Fruit fly (Drosophila melanogaster) whole organism, embryonic: ENCODE measurements around the gene BtbVII.

Source experiments
- Bdp1 ChIP-seq: fragments of 200-800 bp; sonication (Bioruptor generic); optimal IDR thresholded peaks from 3 replicates; lab custom pipeline; 2016; ENCODE audit warnings: missing biosample characterization, missing genetic modification characterization
- CG11085 ChIP-seq: fragments of 200-800 bp; sonication (Bioruptor generic); IDR thresholded peaks from 2 replicates; pipeline ENCODE4 v1.3.6; 2022; ENCODE audit warnings: missing biosample characterization, missing genetic modification characterization
- CG11456 ChIP-seq: fragments of 200-800 bp; sonication (Bioruptor generic); IDR thresholded peaks from 3 replicates; pipeline ENCODE4 v1.3.6; 2022; ENCODE audit warnings: missing biosample characterization, missing genetic modification characterization
- CG1233 ChIP-seq: fragments of 200-800 bp; sonication (Bioruptor generic); optimal IDR thresholded peaks from 4 replicates; lab custom pipeline; 2018; ENCODE audit warnings: missing biosample characterization, mild to moderate bottlenecking, missing genetic modification characterization
- CG12744 ChIP-seq: fragments of 200-800 bp; sonication (Bioruptor generic); optimal IDR thresholded peaks from 2 replicates; lab custom pipeline; 2016; ENCODE audit warnings: missing biosample characterization, missing genetic modification characterization
- CG13894 ChIP-seq: fragments of 200-800 bp; sonication (Bioruptor generic); optimal IDR thresholded peaks from 3 replicates; lab custom pipeline; 2018; ENCODE audit warnings: missing biosample characterization, mild to moderate bottlenecking, missing genetic modification characterization, moderate library complexity
- CG15269 ChIP-seq: fragments of 200-800 bp; sonication (Bioruptor generic); optimal IDR thresholded peaks from 2 replicates; lab custom pipeline; 2018; ENCODE audit warnings: missing biosample characterization, mild to moderate bottlenecking, missing genetic modification characterization, moderate library complexity
- CG15696 ChIP-seq: fragments of 200-800 bp; sonication (Bioruptor generic); optimal IDR thresholded peaks from 2 replicates; lab custom pipeline; 2019; ENCODE audit warnings: missing biosample characterization, mild to moderate bottlenecking, missing genetic modification characterization, moderate library complexity
- CG2120 ChIP-seq: fragments of 200-800 bp; sonication (Bioruptor generic); optimal IDR thresholded peaks from 3 replicates; lab custom pipeline; 2016; ENCODE audit warnings: missing biosample characterization, missing genetic modification characterization
- CG2129 ChIP-seq: fragments of 200-800 bp; sonication (Bioruptor generic); IDR thresholded peaks from 2 replicates; pipeline ENCODE4 v1.3.6; 2022; ENCODE audit warnings: missing biosample characterization, missing genetic modification characterization; ENCODE audit not compliant: partially characterized antibody
- CG2199 ChIP-seq: fragments of 200-800 bp; sonication (Bioruptor generic); IDR thresholded peaks from 3 replicates; pipeline ENCODE4 v1.3.6; 2022; ENCODE audit warnings: missing biosample characterization, missing genetic modification characterization
- CG2678 ChIP-seq: fragments of 200-800 bp; sonication (Bioruptor generic); optimal IDR thresholded peaks from 3 replicates; lab custom pipeline; 2019; ENCODE audit warnings: missing biosample characterization, mild to moderate bottlenecking, missing genetic modification characterization, moderate library complexity
- CG2875 ChIP-seq: fragments of 200-800 bp; sonication (Bioruptor generic); optimal IDR thresholded peaks from 2 replicates; lab custom pipeline; 2017; ENCODE audit warnings: missing biosample characterization, mild to moderate bottlenecking, missing genetic modification characterization, missing genetic modification reagents
- CG31388 ChIP-seq: fragments of 200-800 bp; sonication (Bioruptor generic); optimal IDR thresholded peaks from 2 replicates; lab custom pipeline; 2016; ENCODE audit warnings: missing biosample characterization, missing genetic modification characterization
- CG31441 ChIP-seq: fragments of 200-800 bp; sonication (Bioruptor generic); IDR thresholded peaks from 2 replicates; pipeline ENCODE4 v1.3.6; 2022; ENCODE audit warnings: missing biosample characterization, missing genetic modification characterization
- CG33213 ChIP-seq: fragments of 200-800 bp; sonication (Bioruptor generic); optimal IDR thresholded peaks from 3 replicates; lab custom pipeline; 2016; ENCODE audit warnings: missing biosample characterization, missing genetic modification characterization
- CG6854 ChIP-seq: fragments of 200-800 bp; sonication (Bioruptor generic); optimal IDR thresholded peaks from 3 replicates; lab custom pipeline; 2017; ENCODE audit warnings: missing biosample characterization, mild to moderate bottlenecking, missing genetic modification characterization
- CG7987 ChIP-seq: fragments of 200-800 bp; sonication (Bioruptor generic); optimal IDR thresholded peaks from 2 replicates; lab custom pipeline; 2018; ENCODE audit warnings: missing biosample characterization, mild to moderate bottlenecking, missing genetic modification characterization, moderate library complexity
- D ChIP-seq, 2 experiments: fragments of 200-800 bp in 1 of 2; fragments of >200 bp in 1 of 2; sonication (Bioruptor generic) in 1 of 2; optimal IDR thresholded peaks; 2 replicates in 1 of 2; 3 replicates in 1 of 2; lab custom pipeline; 2017; ENCODE audit warnings: mild to moderate bottlenecking in 1 of 2, missing biosample characterization in 1 of 2, missing genetic modification characterization in 1 of 2, missing genetic modification reagents in 1 of 2
- Dll ChIP-seq: fragments of 200-800 bp; sonication (Bioruptor generic); IDR thresholded peaks from 4 replicates; pipeline ENCODE4 v1.3.6; 2022; ENCODE audit warnings: missing biosample characterization, missing genetic modification characterization; ENCODE audit not compliant: partially characterized antibody
- Fer3 ChIP-seq: fragments of 200-800 bp; sonication (Bioruptor generic); optimal IDR thresholded peaks from 2 replicates; lab custom pipeline; 2018; ENCODE audit warnings: missing biosample characterization, mild to moderate bottlenecking, missing genetic modification characterization, moderate library complexity
- H2.0 ChIP-seq: fragments of 200-800 bp; sonication (Bioruptor generic); IDR thresholded peaks from 2 replicates; pipeline ENCODE4 v1.3.6; 2022; ENCODE audit warnings: missing biosample characterization, missing genetic modification characterization
- HmgD ChIP-seq: fragments of 200-800 bp; sonication (Bioruptor generic); optimal IDR thresholded peaks from 3 replicates; lab custom pipeline; 2016; ENCODE audit warnings: missing biosample characterization, missing genetic modification characterization
- MESR4 ChIP-seq: fragments of 200-800 bp; sonication (Bioruptor generic); optimal IDR thresholded peaks from 2 replicates; lab custom pipeline; 2018; ENCODE audit warnings: missing biosample characterization, mild to moderate bottlenecking, missing genetic modification characterization, moderate library complexity
- NFAT ChIP-seq: fragments of 200-800 bp; sonication (Bioruptor generic); IDR thresholded peaks from 2 replicates; pipeline ENCODE4 v1.3.6; 2022; ENCODE audit warnings: missing biosample characterization, missing genetic modification characterization
- Poxn ChIP-seq: fragments of 200-800 bp; sonication (Bioruptor generic); IDR thresholded peaks from 2 replicates; pipeline ENCODE4 v1.3.6; 2022; ENCODE audit warnings: missing biosample characterization, missing genetic modification characterization
- Six4 ChIP-seq: fragments of 200-800 bp; sonication (Bioruptor generic); optimal IDR thresholded peaks from 2 replicates; lab custom pipeline; 2016; ENCODE audit warnings: missing biosample characterization, missing genetic modification characterization
- Sry-β ChIP-seq: fragments of 200-800 bp; sonication (Bioruptor generic); optimal IDR thresholded peaks from 2 replicates; lab custom pipeline; 2018; ENCODE audit warnings: missing biosample characterization, mild to moderate bottlenecking, missing genetic modification characterization, moderate library complexity
- Sry-δ ChIP-seq: fragments of 200-800 bp; sonication (Bioruptor generic); optimal IDR thresholded peaks from 2 replicates; lab custom pipeline; 2016; ENCODE audit warnings: missing biosample characterization, missing genetic modification characterization
- Xbp1 ChIP-seq: fragments of 200-800 bp; sonication (Bioruptor generic); optimal IDR thresholded peaks from 3 replicates; lab custom pipeline; 2016; ENCODE audit warnings: missing biosample characterization, mild to moderate bottlenecking, missing genetic modification characterization
- danr ChIP-seq: fragments of 200-800 bp; sonication (Bioruptor generic); IDR thresholded peaks from 2 replicates; pipeline ENCODE4 v1.3.6; 2022; ENCODE audit warnings: missing biosample characterization, missing genetic modification characterization
- dm ChIP-seq: fragments of 200-800 bp; sonication (Bioruptor generic); optimal IDR thresholded peaks from 3 replicates; lab custom pipeline; 2016; ENCODE audit warnings: missing biosample characterization, missing genetic modification characterization
- eve ChIP-seq, 2 experiments: fragments of >200 bp; optimal IDR thresholded peaks; 2 replicates each; lab custom pipeline; 2017; ENCODE audit warnings: missing biosample characterization in 2 of 2, missing genetic modification characterization in 2 of 2
- exex ChIP-seq: fragments of 200-800 bp; sonication (Bioruptor generic); optimal IDR thresholded peaks from 4 replicates; lab custom pipeline; 2018; ENCODE audit warnings: missing biosample characterization, mild to moderate bottlenecking, missing genetic modification characterization, moderate library complexity
- eyg ChIP-seq: fragments of 200-800 bp; sonication (Bioruptor generic); optimal IDR thresholded peaks from 3 replicates; lab custom pipeline; 2016; ENCODE audit warnings: missing biosample characterization, missing genetic modification characterization
- ftz-f1 ChIP-seq: fragments of 200-800 bp; sonication (Bioruptor generic); optimal IDR thresholded peaks from 2 replicates; lab custom pipeline; 2016; ENCODE audit warnings: missing biosample characterization, missing genetic modification characterization
- grn ChIP-seq: fragments of 200-800 bp; sonication (Bioruptor generic); optimal IDR thresholded peaks from 3 replicates; lab custom pipeline; 2017; ENCODE audit warnings: missing biosample characterization, missing genetic modification characterization
- h ChIP-seq: fragments of >200 bp; optimal IDR thresholded peaks from 2 replicates; lab custom pipeline; 2017
- maf-S ChIP-seq: fragments of 200-800 bp; sonication (Bioruptor generic); optimal IDR thresholded peaks from 2 replicates; lab custom pipeline; 2016; ENCODE audit warnings: missing biosample characterization, missing genetic modification characterization
- pho ChIP-seq: fragments of 200-800 bp; sonication (Bioruptor generic); optimal IDR thresholded peaks from 2 replicates; lab custom pipeline; 2016; ENCODE audit warnings: missing biosample characterization, missing genetic modification characterization
- pita ChIP-seq: fragments of 200-800 bp; sonication (Bioruptor generic); optimal IDR thresholded peaks from 2 replicates; lab custom pipeline; 2017; ENCODE audit warnings: missing biosample characterization, mild to moderate bottlenecking, missing genetic modification characterization
- run ChIP-seq: fragments of 200-800 bp; sonication (Bioruptor generic); optimal IDR thresholded peaks from 3 replicates; lab custom pipeline; 2018; ENCODE audit warnings: missing biosample characterization, mild to moderate bottlenecking, missing genetic modification characterization
- slou ChIP-seq: fragments of 200-800 bp; sonication (Bioruptor generic); optimal IDR thresholded peaks from 3 replicates; lab custom pipeline; 2016; ENCODE audit warnings: missing biosample characterization, missing genetic modification characterization
- sna ChIP-seq: fragments of 200-800 bp; sonication (Bioruptor generic); IDR thresholded peaks from 2 replicates; pipeline ENCODE4 v1.3.6; 2022; ENCODE audit warnings: missing biosample characterization, missing genetic modification characterization; ENCODE audit not compliant: partially characterized antibody
- sug ChIP-seq: fragments of 200-800 bp; optimal IDR thresholded peaks from 2 replicates; lab custom pipeline; 2019; ENCODE audit warnings: missing biosample characterization, mild to moderate bottlenecking, missing genetic modification characterization, moderate library complexity
- tin ChIP-seq: fragments of 200-800 bp; sonication (Bioruptor generic); optimal IDR thresholded peaks from 3 replicates; lab custom pipeline; 2016; ENCODE audit warnings: missing biosample characterization, missing genetic modification characterization
- trh ChIP-seq: fragments of 200-800 bp; sonication (Bioruptor generic); optimal IDR thresholded peaks from 2 replicates; lab custom pipeline; 2016; ENCODE audit warnings: missing biosample characterization, missing genetic modification characterization
- unpg ChIP-seq: fragments of 200-800 bp; sonication (Bioruptor generic); optimal IDR thresholded peaks from 3 replicates; lab custom pipeline; 2018; ENCODE audit warnings: missing biosample characterization, mild to moderate bottlenecking, missing genetic modification characterization, moderate library complexity
- vfl ChIP-seq: fragments of 200-800 bp; sonication (Bioruptor generic); optimal IDR thresholded peaks from 2 replicates; lab custom pipeline; 2016; ENCODE audit warnings: missing biosample characterization, missing genetic modification characterization
- vnd ChIP-seq: fragments of 200-800 bp; sonication (Bioruptor generic); IDR thresholded peaks from 3 replicates; pipeline ENCODE4 v1.3.6; 2022; ENCODE audit warnings: missing biosample characterization, missing genetic modification characterization; ENCODE audit not compliant: partially characterized antibody
- z ChIP-seq: fragments of 200-800 bp; sonication (Bioruptor generic); IDR thresholded peaks from 3 replicates; pipeline ENCODE4 v1.3.6; 2022; ENCODE audit warnings: missing biosample characterization, missing genetic modification characterization
- zf30C ChIP-seq: fragments of 200-800 bp; sonication (Bioruptor generic); optimal IDR thresholded peaks from 3 replicates; lab custom pipeline; 2018; ENCODE audit warnings: missing biosample characterization, mild to moderate bottlenecking, missing genetic modification characterization

The BtbVII gene

DNA sequence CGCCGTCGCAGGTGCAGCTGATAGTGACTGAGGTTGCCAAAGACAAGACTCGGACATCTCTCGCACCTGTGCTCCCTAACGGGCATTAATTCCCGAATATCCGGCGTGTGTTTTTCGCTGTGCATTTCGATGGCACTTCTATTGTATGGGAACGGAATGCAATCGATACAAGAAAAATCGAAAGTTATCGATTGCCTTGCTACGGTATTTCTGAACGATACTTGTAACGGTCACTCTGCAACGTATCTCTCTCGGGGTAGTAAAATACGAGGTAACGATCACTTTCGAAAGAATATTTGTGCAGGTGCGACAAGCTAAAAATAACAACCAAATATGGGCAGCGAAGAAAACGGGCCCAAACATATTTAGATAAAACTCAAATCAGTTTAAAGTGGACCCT, 16.5 kb downstream of the BtbVII start, which contains the start of gene CG32280 (continued):
- TF ChIP-seq vnd (peak; percentile 84), sna (GFP tag; lab: Robert Waterston, UW) (peak; percentile 81), CG1233 (GFP tag; lab: Kevin White, UChicago) (no peak), dm (GFP tag; lab: Kevin White, UChicago) (peak; percentile 26), CG2199 (0 out of 3 replicates have a peak, but pooled peaks have one; percentile 6), CG2678 (tag; lab: Kevin White, UChicago) (no peak), ftz-f1 (no peak), Sry-δ (peak; percentile 80), CG13894 (tag; lab: Kevin White, UChicago) (no peak), CG31388 (GFP tag; lab: Kevin White, UChicago) (no peak), vfl (no peak), pita (no peak), CG11456 (no peak), unpg (GFP tag; lab: Kevin White, UChicago) (peak; percentile 20), grn (GFP tag; lab: Kevin White, UChicago) (no peak), tin (GFP tag; lab: Kevin White, UChicago) (no peak), H2.0 (GFP tag; lab: Robert Waterston, UW) (no peak), D (optimal IDR thresholded peaks at IDR 0.05; lab: Kevin White, UChicago) (no peak), D (GFP tag; optimal IDR thresholded peaks at IDR 0.05; lab: Kevin White, UChicago) (no peak), trh (GFP tag; lab: Kevin White, UChicago) (no peak), Bdp1 (no peak), CG11085 (GFP tag; lab: Robert Waterston, UW) (no peak), CG15696 (no peak), eyg (GFP tag; lab: Kevin White, UChicago) (no peak), CG6854 (GFP tag; lab: Kevin White, UChicago) (no peak), MESR4 (GFP tag; lab: Kevin White, UChicago) (peak; percentile 84), pho (GFP tag; lab: Kevin White, UChicago) (no peak), CG31441 (GFP tag; lab: Robert Waterston, UW) (no peak), CG33213 (GFP tag; lab: Kevin White, UChicago) (no peak), CG2120 (peak; percentile 51), exex (tag; lab: Kevin White, UChicago) (no peak), Dll (GFP tag; lab: Robert Waterston, UW) (peak; percentile 82), danr (GFP tag; lab: Robert Waterston, UW) (no peak), CG15269 (no peak), zf30C (peak; percentile 85), sug (tag; lab: Kevin White, UChicago) (peak; percentile 22), CG12744 (GFP tag; lab: Kevin White, UChicago) (no peak), z (GFP tag; lab: Robert Waterston, UW) (no peak), h (lab: Kevin White, UChicago) (no peak), CG2129 (GFP tag; lab: Robert Waterston, UW) (peak; percentile 76), maf-S (GFP tag; lab: Kevin White, UChicago) (no peak), run (tag; lab: Kevin White, UChicago) (no peak), Fer3 (tag; lab: Kevin White, UChicago) (no peak), HmgD (GFP tag; lab: Kevin White, UChicago) (peak; percentile 68), Sry-β (GFP tag; lab: Kevin White, UChicago) (no peak), CG2875 (GFP tag; lab: Kevin White, UChicago) (no peak), eve (GFP tag; optimal IDR thresholded peaks at IDR 0.05; lab: Kevin White, UChicago) (no peak), slou (GFP tag; lab: Kevin White, UChicago) (no peak), Six4 (GFP tag; lab: Kevin White, UChicago) (no peak), NFAT (peak; percentile 40; the same call in 1 of the 2 replicates), Xbp1 (GFP tag; lab: Kevin White, UChicago) (peak; percentile 13), Poxn (GFP tag; lab: Robert Waterston, UW) (no peak), CG7987 (no peak)
